Worm (Caenorhabditis elegans) whole organism, young adult: ENCODE measurements around the gene ZK632.2.

Source experiments
- K12H6.12 ChIP-seq: fragments of 200-800 bp; sonication (Bioruptor generic); optimal IDR thresholded peaks from 2 replicates; lab custom pipeline; 2018; ENCODE audit warnings: mild to moderate bottlenecking, missing genetic modification characterization, missing compliant biosample characterization
- cebp-2 ChIP-seq: fragments of 200-800 bp; sonication (Bioruptor generic); IDR thresholded peaks from 2 replicates; pipeline ENCODE4 v1.3.6; 2022; ENCODE audit warnings: missing genetic modification characterization, missing compliant biosample characterization
- ceh-79 ChIP-seq: sonication (generic microtip); optimal IDR thresholded peaks from 2 replicates; lab custom pipeline; 2017; ENCODE audit warnings: mild to moderate bottlenecking, missing genetic modification characterization, missing compliant biosample characterization
- dpl-1 ChIP-seq: fragments of 150-350 bp; optimal IDR thresholded peaks from 2 replicates; lab custom pipeline; 2014; ENCODE audit warnings: missing biosample characterization, missing genetic modification reagents, missing genetic modification characterization
- efl-1 ChIP-seq: fragments of 150-350 bp; optimal IDR thresholded peaks from 2 replicates; lab custom pipeline; 2014; ENCODE audit warnings: missing biosample characterization, missing genetic modification reagents, missing genetic modification characterization
- hlh-12 ChIP-seq: sonication (generic microtip); optimal IDR thresholded peaks from 2 replicates; lab custom pipeline; 2016; ENCODE audit warnings: missing genetic modification characterization, missing compliant biosample characterization
- hmg-1.2 ChIP-seq: fragments of 200-800 bp; sonication (Bioruptor generic); IDR thresholded peaks from 2 replicates; pipeline ENCODE4 v1.3.6; 2022; ENCODE audit warnings: missing genetic modification reagents, missing genetic modification characterization, missing compliant biosample characterization
- hmg-20 ChIP-seq: fragments of 200-800 bp; sonication (Bioruptor generic); IDR thresholded peaks from 2 replicates; pipeline ENCODE4 v1.3.6; 2022; ENCODE audit warnings: missing genetic modification reagents, missing genetic modification characterization, missing compliant biosample characterization
- lir-1 ChIP-seq: fragments of 200-800 bp; sonication (Bioruptor generic); conservative IDR thresholded peaks from 2 replicates; pipeline ENCODE4 v1.3.6; 2022; ENCODE audit warnings: missing genetic modification reagents, missing genetic modification characterization, missing compliant biosample characterization
- mxl-1 ChIP-seq: sonication (generic microtip); optimal IDR thresholded peaks from 2 replicates; lab custom pipeline; 2016; ENCODE audit warnings: missing genetic modification characterization, missing compliant biosample characterization
- pha-4 ChIP-seq: fragments of 150-350 bp; sonication (generic microtip); optimal IDR thresholded peaks from 2 replicates; lab custom pipeline; 2014; ENCODE audit warnings: missing biosample characterization, missing genetic modification reagents, missing genetic modification characterization
- unc-130 ChIP-seq: sonication (generic microtip); optimal IDR thresholded peaks from 2 replicates; lab custom pipeline; 2016; ENCODE audit warnings: missing genetic modification reagents, missing genetic modification characterization, missing compliant biosample characterization
- ztf-3 ChIP-seq: fragments of 200-800 bp; sonication (Bioruptor generic); optimal IDR thresholded peaks from 2 replicates; lab custom pipeline; 2018; ENCODE audit warnings: mild to moderate bottlenecking, missing genetic modification characterization, missing compliant biosample characterization

DNA sequence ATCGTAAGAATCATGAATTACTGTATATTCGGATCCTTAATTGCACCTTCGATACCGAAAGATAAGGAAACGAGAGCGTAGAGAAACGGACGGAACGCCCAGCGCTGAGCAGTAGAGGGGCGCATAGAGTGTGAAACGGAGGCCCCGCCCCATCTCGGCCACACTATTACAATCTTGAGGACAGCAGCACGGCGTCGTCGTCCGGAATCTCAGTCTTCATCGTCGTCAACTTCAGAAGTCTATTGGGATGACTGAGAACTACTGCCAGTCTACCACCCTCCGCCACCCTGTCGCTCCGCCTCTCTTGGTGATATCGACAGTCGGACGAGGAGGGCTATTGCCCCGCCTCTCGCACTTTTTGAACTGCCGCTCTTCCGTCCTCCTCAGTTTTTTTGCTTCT lies 34.2 kb upstream of the ZK632.2 start:
- TF ChIP-seq dpl-1 (GFP tag; lab: Kevin White, UChicago) (no peak), ztf-3 (GFP tag; lab: Kevin White, UChicago) (no peak), mxl-1 (no peak), lir-1 (GFP tag; lab: Robert Waterston, UW) (no peak), efl-1 (no peak), hlh-12 (tag; lab: Kevin White, UChicago) (no peak), unc-130 (GFP tag; lab: Kevin White, UChicago) (no peak), K12H6.12 (tag; lab: Kevin White, UChicago) (no peak), cebp-2 (no peak), hmg-1.2 (GFP tag; lab: Robert Waterston, UW) (no peak), pha-4 (no peak), ceh-79 (no peak), hmg-20 (GFP tag; lab: Robert Waterston, UW) (no peak)
